Fruit fly (Drosophila melanogaster) whole organism, embryonic: Measurements from ENCODE around the gene CG14650.

Source experiments
- CG10959 ChIP-seq: fragments of 200-800 bp; sonication (Bioruptor generic); IDR thresholded peaks from 2 replicates; pipeline ENCODE4 v1.3.6; 2022; ENCODE audit warnings: missing biosample characterization, missing genetic modification characterization
- CG11085 ChIP-seq: fragments of 200-800 bp; sonication (Bioruptor generic); IDR thresholded peaks from 2 replicates; pipeline ENCODE4 v1.3.6; 2022; ENCODE audit warnings: missing biosample characterization, missing genetic modification characterization
- CG11504 ChIP-seq: fragments of 200-800 bp; sonication (Bioruptor generic); optimal IDR thresholded peaks from 3 replicates; lab custom pipeline; 2019; ENCODE audit warnings: missing biosample characterization, mild to moderate bottlenecking, missing genetic modification characterization, moderate library complexity
- CG12942 ChIP-seq: fragments of 200-800 bp; sonication (Bioruptor generic); optimal IDR thresholded peaks from 3 replicates; lab custom pipeline; 2016; ENCODE audit warnings: missing biosample characterization, missing genetic modification characterization
- CG17186 ChIP-seq: fragments of 200-800 bp; sonication (Bioruptor generic); optimal IDR thresholded peaks from 3 replicates; lab custom pipeline; 2017; ENCODE audit warnings: missing biosample characterization, missing genetic modification reagents, missing genetic modification characterization
- CG17359 ChIP-seq: fragments of 200-800 bp; sonication (Bioruptor generic); optimal IDR thresholded peaks from 3 replicates; lab custom pipeline; 2018; ENCODE audit warnings: missing biosample characterization, mild to moderate bottlenecking, missing genetic modification characterization, moderate library complexity
- CG17361 ChIP-seq: fragments of 200-800 bp; sonication (Bioruptor generic); IDR thresholded peaks from 3 replicates; pipeline ENCODE4 v1.3.6; 2022; ENCODE audit warnings: missing biosample characterization, missing genetic modification characterization
- CG1832 ChIP-seq: fragments of 200-800 bp; sonication (Bioruptor generic); optimal IDR thresholded peaks from 2 replicates; lab custom pipeline; 2017; ENCODE audit warnings: missing biosample characterization, mild to moderate bottlenecking, missing genetic modification characterization, inconsistent platforms
- CG18764 ChIP-seq: fragments of 200-800 bp; sonication (Bioruptor generic); optimal IDR thresholded peaks from 3 replicates; lab custom pipeline; 2016; ENCODE audit warnings: missing biosample characterization, missing genetic modification characterization
- CG2712 ChIP-seq: fragments of 200-800 bp; optimal IDR thresholded peaks from 3 replicates; lab custom pipeline; 2019; ENCODE audit warnings: missing biosample characterization, mild to moderate bottlenecking, missing genetic modification characterization, moderate library complexity
- CG2889 ChIP-seq: fragments of 200-800 bp; sonication (Bioruptor generic); IDR thresholded peaks from 3 replicates; pipeline ENCODE4 v1.3.6; 2022; ENCODE audit warnings: missing biosample characterization, missing genetic modification characterization
- CG3065 ChIP-seq: fragments of 200-800 bp; sonication (Bioruptor generic); optimal IDR thresholded peaks from 2 replicates; lab custom pipeline; 2016; ENCODE audit warnings: missing biosample characterization, missing genetic modification characterization
- CG31365 ChIP-seq: fragments of 200-800 bp; sonication (Bioruptor generic); optimal IDR thresholded peaks from 2 replicates; lab custom pipeline; 2018; ENCODE audit warnings: missing biosample characterization, mild to moderate bottlenecking, missing genetic modification characterization
- CG31388 ChIP-seq: fragments of 200-800 bp; sonication (Bioruptor generic); optimal IDR thresholded peaks from 2 replicates; lab custom pipeline; 2016; ENCODE audit warnings: missing biosample characterization, missing genetic modification characterization
- CG4360 ChIP-seq: fragments of 200-800 bp; sonication (Bioruptor generic); IDR thresholded peaks from 2 replicates; pipeline ENCODE4 v1.3.6; 2022; ENCODE audit warnings: missing biosample characterization, missing genetic modification characterization
- CG5180 ChIP-seq: fragments of 200-800 bp; sonication (Bioruptor generic); optimal IDR thresholded peaks from 3 replicates; lab custom pipeline; 2017; ENCODE audit warnings: missing biosample characterization, missing genetic modification characterization, mild to moderate bottlenecking, moderate library complexity, missing genetic modification reagents
- CG7372 ChIP-seq: fragments of 200-800 bp; sonication (Bioruptor generic); IDR thresholded peaks from 2 replicates; pipeline ENCODE4 v1.3.6; 2022; ENCODE audit warnings: missing biosample characterization, missing genetic modification characterization
- CG7745 ChIP-seq: fragments of 200-800 bp; sonication (Bioruptor generic); optimal IDR thresholded peaks from 2 replicates; lab custom pipeline; 2018; ENCODE audit warnings: missing biosample characterization, mild to moderate bottlenecking, missing genetic modification characterization, moderate library complexity
- CG8924 ChIP-seq: fragments of 200-800 bp; optimal IDR thresholded peaks from 3 replicates; lab custom pipeline; 2019; ENCODE audit warnings: missing biosample characterization, mild to moderate bottlenecking, missing genetic modification characterization, moderate library complexity
- D19B ChIP-seq: fragments of 200-800 bp; sonication (Bioruptor generic); optimal IDR thresholded peaks from 2 replicates; lab custom pipeline; 2017; ENCODE audit warnings: missing biosample characterization, mild to moderate bottlenecking, missing genetic modification characterization
- Dbx ChIP-seq: fragments of 200-800 bp; sonication (Bioruptor generic); IDR thresholded peaks from 3 replicates; pipeline ENCODE4 v1.3.6; 2022; ENCODE audit warnings: missing biosample characterization, missing genetic modification characterization
- Ets65A ChIP-seq: fragments of 200-800 bp; sonication (Bioruptor generic); peaks from one replicate; lab custom pipeline; 2016; ENCODE audit warnings: missing biosample characterization, missing genetic modification characterization
- GATAe ChIP-seq: fragments of 200-800 bp; sonication (Bioruptor generic); conservative IDR thresholded peaks from 2 replicates; pipeline ENCODE4 v1.3.6; 2022; ENCODE audit warnings: missing biosample characterization, missing genetic modification characterization
- Hey ChIP-seq: fragments of 200-800 bp; sonication (Bioruptor generic); optimal IDR thresholded peaks from 3 replicates; lab custom pipeline; 2018; ENCODE audit warnings: missing biosample characterization, mild to moderate bottlenecking, missing genetic modification characterization
- MBD-R2 ChIP-seq: fragments of 200-800 bp; sonication (Bioruptor generic); IDR thresholded peaks from 2 replicates; pipeline ENCODE4 v1.3.6; 2022; ENCODE audit warnings: missing biosample characterization, missing genetic modification characterization
- Max ChIP-seq: fragments of 200-800 bp; sonication (Bioruptor generic); optimal IDR thresholded peaks from 2 replicates; lab custom pipeline; 2016; ENCODE audit warnings: missing biosample characterization, mild to moderate bottlenecking, missing genetic modification characterization
- Myb ChIP-seq: fragments of 200-800 bp; sonication (Bioruptor generic); optimal IDR thresholded peaks from 2 replicates; lab custom pipeline; 2016; ENCODE audit warnings: missing biosample characterization, missing genetic modification characterization
- PHDP ChIP-seq: fragments of 200-800 bp; sonication (Bioruptor generic); optimal IDR thresholded peaks from 3 replicates; lab custom pipeline; 2018; ENCODE audit warnings: missing biosample characterization, mild to moderate bottlenecking, missing genetic modification characterization, moderate library complexity
- TFAM ChIP-seq: fragments of 200-800 bp; sonication (Bioruptor generic); optimal IDR thresholded peaks from 2 replicates; lab custom pipeline; 2017; ENCODE audit warnings: missing biosample characterization, missing genetic modification characterization, inconsistent platforms
- abd-A ChIP-seq: fragments of 200-800 bp; sonication (Bioruptor generic); optimal IDR thresholded peaks from 3 replicates; lab custom pipeline; 2019; ENCODE audit warnings: missing biosample characterization, mild to moderate bottlenecking, missing genetic modification characterization, moderate library complexity
- al ChIP-seq: fragments of 200-800 bp; sonication (Bioruptor generic); IDR thresholded peaks from 2 replicates; pipeline ENCODE4 v1.3.6; 2022; ENCODE audit warnings: missing biosample characterization, missing genetic modification characterization
- aop ChIP-seq: fragments of 200-800 bp; sonication (Bioruptor generic); IDR thresholded peaks from 2 replicates; pipeline ENCODE4 v1.3.6; 2022; ENCODE audit warnings: missing biosample characterization, missing genetic modification characterization
- ato ChIP-seq: fragments of 200-800 bp; sonication (Bioruptor generic); IDR thresholded peaks from 2 replicates; pipeline ENCODE4 v1.3.6; 2022; ENCODE audit warnings: missing biosample characterization, missing genetic modification characterization; ENCODE audit not compliant: partially characterized antibody
- cg ChIP-seq: fragments of 200-800 bp; sonication (Bioruptor generic); optimal IDR thresholded peaks from 3 replicates; lab custom pipeline; 2019; ENCODE audit warnings: missing biosample characterization, mild to moderate bottlenecking, missing genetic modification characterization, moderate library complexity
- chif ChIP-seq, 2 experiments: fragments of 200-800 bp; sonication (Bioruptor generic); optimal IDR thresholded peaks; 3 replicates each; lab custom pipeline; 2016; ENCODE audit warnings: missing biosample characterization in 2 of 2, missing genetic modification characterization in 2 of 2
- chm ChIP-seq: fragments of 200-800 bp; sonication (Bioruptor generic); IDR thresholded peaks from 2 replicates; pipeline ENCODE4 v1.3.6; 2022; ENCODE audit warnings: missing biosample characterization, missing genetic modification characterization
- dimm ChIP-seq: fragments of 200-800 bp; sonication (Bioruptor generic); IDR thresholded peaks from 2 replicates; pipeline ENCODE4 v1.3.6; 2022; ENCODE audit warnings: missing biosample characterization, missing genetic modification characterization
- dmrt99B ChIP-seq: fragments of 200-800 bp; sonication (Bioruptor generic); optimal IDR thresholded peaks from 2 replicates; lab custom pipeline; 2018; ENCODE audit warnings: missing biosample characterization, mild to moderate bottlenecking, missing genetic modification characterization, moderate library complexity
- dpn ChIP-seq, 2 experiments: fragments of 200-800 bp; sonication (Bioruptor generic); optimal IDR thresholded peaks; 3 replicates each; lab custom pipeline; 2016; ENCODE audit warnings: missing biosample characterization in 2 of 2, missing genetic modification characterization in 2 of 2
- gcm2 ChIP-seq: fragments of 200-800 bp; sonication (Bioruptor generic); optimal IDR thresholded peaks from 2 replicates; lab custom pipeline; 2016; ENCODE audit warnings: missing biosample characterization, missing genetic modification characterization
- jing ChIP-seq: fragments of 200-800 bp; sonication (Bioruptor generic); optimal IDR thresholded peaks from 2 replicates; lab custom pipeline; 2018; ENCODE audit warnings: missing biosample characterization, mild to moderate bottlenecking, missing genetic modification characterization
- ken ChIP-seq: fragments of 200-800 bp; sonication (Bioruptor generic); IDR thresholded peaks from 3 replicates; pipeline ENCODE4 v1.3.6; 2022; ENCODE audit warnings: missing biosample characterization, missing genetic modification characterization
- lola ChIP-seq, 3 experiments: fragments of >200 bp in 2 of 3; fragments of 200-800 bp in 1 of 3; sonication (Bioruptor generic) in 1 of 3; optimal IDR thresholded peaks; 2 replicates each; lab custom pipeline; 2017 to 2019; ENCODE audit warnings: missing biosample characterization in 3 of 3, missing genetic modification characterization in 3 of 3, mild to moderate bottlenecking in 1 of 3, moderate library complexity in 1 of 3
- odd ChIP-seq: fragments of 200-800 bp; sonication (Bioruptor generic); optimal IDR thresholded peaks from 2 replicates; lab custom pipeline; 2017; ENCODE audit warnings: missing biosample characterization, mild to moderate bottlenecking, missing genetic modification characterization
- p53 ChIP-seq: fragments of 200-800 bp; sonication (Bioruptor generic); optimal IDR thresholded peaks from 2 replicates; lab custom pipeline; 2016; ENCODE audit warnings: missing biosample characterization, missing genetic modification characterization
- pb ChIP-seq: fragments of 200-800 bp; sonication (Bioruptor generic); optimal IDR thresholded peaks from 3 replicates; lab custom pipeline; 2016; ENCODE audit warnings: missing biosample characterization, missing genetic modification characterization
- pita ChIP-seq: fragments of 200-800 bp; sonication (Bioruptor generic); optimal IDR thresholded peaks from 2 replicates; lab custom pipeline; 2017; ENCODE audit warnings: missing biosample characterization, mild to moderate bottlenecking, missing genetic modification characterization
- pros ChIP-seq: fragments of 200-800 bp; sonication (Bioruptor generic); optimal IDR thresholded peaks from 3 replicates; lab custom pipeline; 2019; ENCODE audit warnings: missing biosample characterization, mild to moderate bottlenecking, missing genetic modification characterization, moderate library complexity
- shn ChIP-seq: fragments of 200-800 bp; sonication (Bioruptor generic); optimal IDR thresholded peaks from 3 replicates; lab custom pipeline; 2016; ENCODE audit warnings: missing biosample characterization, missing genetic modification characterization
- slbo ChIP-seq: fragments of 200-800 bp; sonication (Bioruptor generic); IDR thresholded peaks from 2 replicates; pipeline ENCODE4 v1.3.6; 2022; ENCODE audit warnings: missing biosample characterization, missing genetic modification characterization
- toy ChIP-seq: fragments of 200-800 bp; sonication (Bioruptor generic); IDR thresholded peaks from 2 replicates; pipeline ENCODE4 v1.3.6; 2022; ENCODE audit warnings: missing biosample characterization, missing genetic modification characterization

The CG14650 gene

DNA sequence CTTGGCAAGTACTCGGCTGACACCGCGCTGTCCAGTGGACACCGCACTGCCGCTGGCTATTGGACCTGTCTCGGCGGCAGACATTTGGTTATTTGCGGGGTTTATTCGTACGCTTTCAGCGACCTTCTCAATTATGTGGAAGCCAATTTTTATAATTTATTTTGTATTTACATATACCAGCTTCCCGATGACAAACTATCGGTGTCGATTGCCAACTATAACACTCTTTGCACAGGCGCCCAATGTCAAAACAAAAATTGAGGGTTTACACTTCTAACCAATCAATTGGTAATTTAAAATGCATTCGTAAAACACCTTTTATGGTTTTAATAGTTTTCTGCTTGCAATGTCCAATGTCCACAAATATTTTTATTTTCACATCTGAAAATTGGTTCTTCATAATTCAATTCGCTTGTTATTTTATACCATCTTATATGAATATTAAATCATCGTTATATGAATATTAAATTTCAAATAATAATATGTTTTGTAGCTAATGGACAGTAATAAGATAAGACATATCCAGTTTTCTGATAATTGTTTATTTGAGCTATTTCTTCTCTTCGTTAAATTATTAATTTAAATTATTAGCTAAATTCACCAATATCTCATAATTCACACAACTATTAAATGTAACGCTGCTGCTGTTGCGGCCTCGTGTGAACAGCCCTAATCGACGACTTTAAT is 37.2 kb upstream of the CG14650 start (continued):
- TF ChIP-seq Myb (GFP tag; lab: Kevin White, UChicago) (no peak), TFAM (GFP tag; lab: Kevin White, UChicago) (no peak), pros (GFP tag; lab: Kevin White, UChicago) (no peak), CG17359 (tag; lab: Kevin White, UChicago) (no peak), slbo (GFP tag; lab: Robert Waterston, UW) (peak; percentile 61), chif (GFP tag; optimal IDR thresholded peaks at IDR 0.05; lab: Kevin White, UChicago) (no peak), PHDP (no peak), p53 (GFP tag; lab: Kevin White, UChicago) (no peak), CG18764 (GFP tag; lab: Kevin White, UChicago) (peak; percentile 64), CG11504 (tag; lab: Kevin White, UChicago) (no peak), CG17361 (peak; percentile 82), CG2712 (peak; percentile 43), pita (no peak), CG31388 (no peak), toy (no peak), dmrt99B (tag; lab: Kevin White, UChicago) (peak; percentile 8), lola (GFP tag; optimal IDR thresholded peaks at IDR 0.05; lab: Kevin White, UChicago) (peak in 2 of 3 experiments; percentile 41 to 91), CG31365 (tag; lab: Kevin White, UChicago) (no peak), jing (GFP tag; lab: Kevin White, UChicago) (no peak), CG10959 (GFP tag; lab: Robert Waterston, UW) (no peak), D19B (GFP tag; lab: Kevin White, UChicago) (no peak), CG5180 (GFP tag; lab: Kevin White, UChicago) (no peak), CG2889 (GFP tag; lab: Robert Waterston, UW) (no peak), CG8924 (tag; lab: Kevin White, UChicago) (peak; percentile 7), CG17186 (GFP tag; lab: Kevin White, UChicago) (no peak), shn (GFP tag; lab: Kevin White, UChicago) (no peak), CG4360 (GFP tag; lab: Robert Waterston, UW) (no peak), al (no peak), odd (GFP tag; lab: Kevin White, UChicago) (no peak), abd-A (tag; lab: Kevin White, UChicago) (no peak), pb (GFP tag; lab: Kevin White, UChicago) (no peak), Dbx (GFP tag; lab: Robert Waterston, UW) (no peak), CG7745 (tag; lab: Kevin White, UChicago) (no peak), aop (GFP tag; lab: Robert Waterston, UW) (no peak), CG12942 (GFP tag; lab: Kevin White, UChicago) (no peak), chm (GFP tag; lab: Robert Waterston, UW) (no peak), cg (GFP tag; lab: Kevin White, UChicago) (no peak), gcm2 (GFP tag; lab: Kevin White, UChicago) (no peak), GATAe (GFP tag; lab: Robert Waterston, UW) (no peak), Max (GFP tag; lab: Kevin White, UChicago) (no peak), Ets65A (peak; percentile 75), CG7372 (GFP tag; lab: Robert Waterston, UW) (no peak), CG11085 (GFP tag; lab: Robert Waterston, UW) (no peak), dpn (GFP tag; optimal IDR thresholded peaks at IDR 0.05; lab: Kevin White, UChicago) (no peak), CG1832 (GFP tag; lab: Kevin White, UChicago) (no peak), Hey (tag; lab: Kevin White, UChicago) (no peak), CG3065 (GFP tag; lab: Kevin White, UChicago) (no peak), MBD-R2 (GFP tag; lab: Robert Waterston, UW) (peak; percentile 69), dimm (no peak), ato (GFP tag; lab: Robert Waterston, UW) (no peak), ken (no peak)
